Worm (Caenorhabditis elegans) whole organism, mixed stage, embryonic: ENCODE data around the gene cutl-16.

ENCODE experiments used
- M03D4.4 ChIP-seq: sonication (generic microtip); optimal IDR thresholded peaks from 2 replicates; lab custom pipeline; 2017; ENCODE audit warnings: mild to moderate bottlenecking, missing genetic modification characterization, missing compliant biosample characterization
- bed-3 ChIP-seq: fragments of 200-800 bp; sonication (Bioruptor generic); optimal IDR thresholded peaks from 3 replicates; lab custom pipeline; 2018; ENCODE audit warnings: mild to moderate bottlenecking, missing genetic modification characterization, moderate library complexity, missing compliant biosample characterization
- blmp-1 ChIP-seq: fragments of 150-350 bp; optimal IDR thresholded peaks from 2 replicates; lab custom pipeline; 2014; ENCODE audit warnings: missing biosample characterization, missing genetic modification characterization
- ceh-39 ChIP-seq: fragments of 150-350 bp; optimal IDR thresholded peaks from 2 replicates; lab custom pipeline; 2014; ENCODE audit warnings: missing biosample characterization, missing genetic modification characterization
- ceh-43 ChIP-seq: fragments of 200-800 bp; sonication (Bioruptor generic); optimal IDR thresholded peaks from 2 replicates; lab custom pipeline; 2018; ENCODE audit warnings: mild to moderate bottlenecking, missing genetic modification characterization, moderate library complexity, missing compliant biosample characterization
- ceh-83 ChIP-seq: fragments of 200-800 bp; sonication (Bioruptor generic); optimal IDR thresholded peaks from 2 replicates; lab custom pipeline; 2018; ENCODE audit warnings: mild to moderate bottlenecking, missing genetic modification characterization, missing compliant biosample characterization
- ces-1 ChIP-seq: fragments of 150-350 bp; optimal IDR thresholded peaks from 2 replicates; lab custom pipeline; 2014; ENCODE audit warnings: missing biosample characterization, missing genetic modification reagents, missing genetic modification characterization
- cnd-1 ChIP-seq: fragments of 200-800 bp; sonication (Bioruptor generic); optimal IDR thresholded peaks from 2 replicates; lab custom pipeline; 2018; ENCODE audit warnings: mild to moderate bottlenecking, missing genetic modification characterization, missing compliant biosample characterization
- drap-1 ChIP-seq: fragments of 200-800 bp; sonication (Bioruptor generic); optimal IDR thresholded peaks from 3 replicates; lab custom pipeline; 2018; ENCODE audit warnings: mild to moderate bottlenecking, missing genetic modification characterization, missing compliant biosample characterization
- elt-1 ChIP-seq: sonication (generic microtip); optimal IDR thresholded peaks from 2 replicates; lab custom pipeline; 2017; ENCODE audit warnings: missing genetic modification characterization, mild to moderate bottlenecking, missing compliant biosample characterization, antibody characterized with exemption, moderate library complexity, borderline replicate concordance; ENCODE audit not compliant: insufficient read depth
- elt-3 ChIP-seq: fragments of 150-350 bp; optimal IDR thresholded peaks from 2 replicates; lab custom pipeline; 2014; ENCODE audit warnings: missing biosample characterization, missing genetic modification characterization
- flh-1 ChIP-seq: fragments of 200-800 bp; sonication (Bioruptor generic); optimal IDR thresholded peaks from 2 replicates; lab custom pipeline; 2018; ENCODE audit warnings: mild to moderate bottlenecking, missing genetic modification characterization, moderate library complexity, missing compliant biosample characterization
- ham-2 ChIP-seq: fragments of 200-800 bp; sonication (Bioruptor generic); optimal IDR thresholded peaks from 2 replicates; lab custom pipeline; 2018; ENCODE audit warnings: mild to moderate bottlenecking, missing genetic modification characterization, missing compliant biosample characterization
- hlh-1 ChIP-seq: fragments of 150-350 bp; optimal IDR thresholded peaks from 2 replicates; lab custom pipeline; 2014; ENCODE audit warnings: missing biosample characterization, missing genetic modification reagents, missing genetic modification characterization
- lin-13 ChIP-seq: fragments of 150-350 bp; optimal IDR thresholded peaks from 2 replicates; lab custom pipeline; 2014; ENCODE audit warnings: missing biosample characterization, missing genetic modification characterization
- lin-32 ChIP-seq: fragments of 200-800 bp; sonication (Bioruptor generic); optimal IDR thresholded peaks from 2 replicates; lab custom pipeline; 2018; ENCODE audit warnings: mild to moderate bottlenecking, missing genetic modification characterization, missing compliant biosample characterization
- lsy-2 ChIP-seq: fragments of 150-350 bp; optimal IDR thresholded peaks from 2 replicates; lab custom pipeline; 2014; ENCODE audit warnings: missing biosample characterization, missing genetic modification characterization
- mab-5 ChIP-seq: fragments of 150-350 bp; optimal IDR thresholded peaks from 2 replicates; lab custom pipeline; 2014; ENCODE audit warnings: missing biosample characterization, missing genetic modification characterization
- mep-1 ChIP-seq: fragments of 150-350 bp; optimal IDR thresholded peaks from 2 replicates; lab custom pipeline; 2017; ENCODE audit warnings: missing biosample characterization, missing genetic modification reagents, missing genetic modification characterization, inconsistent platforms
- mls-2 ChIP-seq: sonication (generic microtip); optimal IDR thresholded peaks from 2 replicates; lab custom pipeline; 2016; ENCODE audit warnings: mild to moderate bottlenecking, missing genetic modification characterization, moderate library complexity, missing compliant biosample characterization
- nhr-12 ChIP-seq: fragments of 150-350 bp; optimal IDR thresholded peaks from 2 replicates; lab custom pipeline; 2014; ENCODE audit warnings: missing biosample characterization, missing genetic modification characterization
- nhr-2 ChIP-seq: fragments of 150-350 bp; optimal IDR thresholded peaks from 2 replicates; lab custom pipeline; 2014; ENCODE audit warnings: missing biosample characterization, missing genetic modification characterization
- nhr-237 ChIP-seq: fragments of 150-350 bp; optimal IDR thresholded peaks from 2 replicates; lab custom pipeline; 2014; ENCODE audit warnings: missing biosample characterization, missing genetic modification characterization
- nhr-28 ChIP-seq: fragments of 150-350 bp; optimal IDR thresholded peaks from 2 replicates; lab custom pipeline; 2014; ENCODE audit warnings: missing biosample characterization, missing genetic modification characterization
- nhr-76 ChIP-seq: sonication (generic microtip); optimal IDR thresholded peaks from 2 replicates; lab custom pipeline; 2017; ENCODE audit warnings: missing biosample characterization, missing genetic modification characterization
- pha-4 ChIP-seq: fragments of 150-350 bp; optimal IDR thresholded peaks from 2 replicates; lab custom pipeline; 2018; ENCODE audit warnings: missing biosample characterization, missing genetic modification reagents, missing genetic modification characterization
- sem-2 ChIP-seq: fragments of 200-800 bp; sonication (Bioruptor generic); optimal IDR thresholded peaks from 2 replicates; lab custom pipeline; 2018; ENCODE audit warnings: mild to moderate bottlenecking, missing genetic modification characterization, missing compliant biosample characterization
- snpc-4 ChIP-seq: fragments of 150-350 bp; optimal IDR thresholded peaks from 2 replicates; lab custom pipeline; 2014; ENCODE audit warnings: missing biosample characterization, missing genetic modification characterization
- sptf-1 ChIP-seq: sonication (generic microtip); optimal IDR thresholded peaks from 2 replicates; lab custom pipeline; 2017; ENCODE audit warnings: mild to moderate bottlenecking, missing genetic modification characterization, moderate library complexity, missing compliant biosample characterization
- tbx-8 ChIP-seq: fragments of 200-800 bp; sonication (Bioruptor generic); optimal IDR thresholded peaks from 2 replicates; lab custom pipeline; 2018; ENCODE audit warnings: mild to moderate bottlenecking, missing genetic modification characterization, moderate library complexity, missing compliant biosample characterization
- unc-120 ChIP-seq: sonication (generic microtip); optimal IDR thresholded peaks from 2 replicates; lab custom pipeline; 2017; ENCODE audit warnings: missing genetic modification characterization, missing compliant biosample characterization; ENCODE audit not compliant: poor library complexity, severe bottlenecking
- unc-39 ChIP-seq: fragments of 150-350 bp; optimal IDR thresholded peaks from 2 replicates; lab custom pipeline; 2014; ENCODE audit warnings: missing biosample characterization, missing genetic modification characterization
- unc-62 ChIP-seq: fragments of 150-350 bp; optimal IDR thresholded peaks from 2 replicates; lab custom pipeline; 2014; ENCODE audit warnings: missing biosample characterization, missing genetic modification reagents, missing genetic modification characterization
- zip-8 ChIP-seq: fragments of 150-350 bp; optimal IDR thresholded peaks from 2 replicates; lab custom pipeline; 2014; ENCODE audit warnings: missing biosample characterization, missing genetic modification characterization
- ztf-11 ChIP-seq: fragments of 150-350 bp; optimal IDR thresholded peaks from 2 replicates; lab custom pipeline; 2014; ENCODE audit warnings: missing biosample characterization, missing genetic modification characterization

The cutl-16 gene

DNA sequence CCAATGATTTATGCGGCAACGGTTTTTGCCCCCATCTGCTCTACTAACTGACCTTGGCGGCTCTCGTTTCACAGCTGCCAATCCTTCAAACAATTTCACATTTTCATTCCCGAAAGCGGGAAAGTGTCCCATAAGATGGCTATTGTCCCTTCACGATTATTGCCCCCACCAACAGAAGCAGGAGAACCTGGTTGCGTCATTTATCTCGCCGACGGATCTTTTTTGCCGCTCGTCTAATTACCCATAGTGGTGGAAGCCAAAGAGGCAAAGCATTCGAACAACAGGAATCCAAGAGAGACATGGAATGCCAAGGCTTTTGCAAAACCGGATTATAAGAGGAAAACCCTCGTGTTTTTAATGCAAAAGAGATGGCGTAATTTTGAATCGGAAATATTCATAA is 32.1 kb upstream of the cutl-16 start:
- TF ChIP-seq nhr-76 (no peak), M03D4.4 (tag; lab: Kevin White, UChicago) (no peak), sem-2 (GFP tag; lab: Kevin White, UChicago) (no peak), unc-120 (tag; lab: Kevin White, UChicago) (no peak), nhr-237 (tag; lab: Kevin White, UChicago) (no peak), lsy-2 (tag; lab: Kevin White, UChicago) (no peak), ceh-43 (GFP tag; lab: Kevin White, UChicago) (no peak), ceh-39 (tag; lab: Kevin White, UChicago) (no peak), mls-2 (peak; percentile 44), ham-2 (GFP tag; lab: Kevin White, UChicago) (peak; percentile 90), unc-62 (no peak), elt-3 (tag; lab: Kevin White, UChicago) (no peak), zip-8 (tag; lab: Kevin White, UChicago) (peak; percentile 65), snpc-4 (tag; lab: Kevin White, UChicago) (no peak), hlh-1 (tag; lab: Kevin White, UChicago) (no peak), sptf-1 (tag; lab: Kevin White, UChicago) (no peak), elt-1 (tag; lab: Kevin White, UChicago) (peak; percentile 69), lin-32 (GFP tag; lab: Kevin White, UChicago) (peak; percentile 31), mep-1 (peak; percentile 31), unc-39 (tag; lab: Kevin White, UChicago) (no peak), flh-1 (GFP tag; lab: Kevin White, UChicago) (no peak), cnd-1 (tag; lab: Kevin White, UChicago) (peak; percentile 36), drap-1 (GFP tag; lab: Kevin White, UChicago) (no peak), ztf-11 (no peak), nhr-2 (tag; lab: Kevin White, UChicago) (peak; percentile 9)

DNA sequence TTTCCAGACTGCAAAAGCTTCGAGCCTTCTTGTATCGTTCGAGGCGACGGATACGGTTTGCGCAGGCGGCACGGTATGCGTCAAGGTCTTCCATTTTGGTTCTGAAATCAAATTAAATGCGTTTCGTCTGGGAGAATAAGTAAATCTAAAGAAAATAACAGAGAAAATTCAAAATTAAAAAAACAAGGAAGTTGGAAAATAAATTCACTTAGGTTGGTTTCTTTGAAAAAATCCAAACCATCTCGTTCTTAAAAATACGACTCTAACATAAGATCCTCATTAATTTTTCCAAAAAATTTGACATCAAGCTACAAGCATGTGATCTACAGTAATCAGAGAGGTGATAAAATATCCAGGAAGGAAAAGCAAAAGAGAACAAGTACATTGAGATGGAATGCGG is 31.0 kb upstream of the cutl-16 start, which contains the start of gene T25D10.4:
T25D10.4 (minus strand) TSS at position 101 of the 400 bp plus-strand sequence.
- no peak for TF ChIP-seq lin-32 (GFP tag; lab: Kevin White, UChicago)
- no peak for TF ChIP-seq ztf-11
- no peak for TF ChIP-seq mls-2
- no peak for TF ChIP-seq lsy-2 (tag; lab: Kevin White, UChicago)
- no peak for TF ChIP-seq elt-3 (tag; lab: Kevin White, UChicago)
- no peak for TF ChIP-seq ceh-43 (GFP tag; lab: Kevin White, UChicago)
- no peak for TF ChIP-seq ceh-39 (tag; lab: Kevin White, UChicago)
- TF ChIP-seq sptf-1 (tag; lab: Kevin White, UChicago) = no peak
- no peak for TF ChIP-seq ceh-83
- no peak for TF ChIP-seq ham-2 (GFP tag; lab: Kevin White, UChicago)
- no peak for TF ChIP-seq snpc-4 (tag; lab: Kevin White, UChicago)
- no peak for TF ChIP-seq hlh-1 (tag; lab: Kevin White, UChicago)
- no peak for TF ChIP-seq ces-1 (GFP tag; lab: Kevin White, UChicago)
- no peak for TF ChIP-seq pha-4 (tag; lab: Kevin White, UChicago)
- no peak for TF ChIP-seq nhr-237 (tag; lab: Kevin White, UChicago)
- no peak for TF ChIP-seq nhr-28 (tag; lab: Kevin White, UChicago)
- no peak for TF ChIP-seq unc-120 (tag; lab: Kevin White, UChicago)
- TF ChIP-seq cnd-1 (tag; lab: Kevin White, UChicago) = no peak
- no peak for TF ChIP-seq M03D4.4 (tag; lab: Kevin White, UChicago)

DNA sequence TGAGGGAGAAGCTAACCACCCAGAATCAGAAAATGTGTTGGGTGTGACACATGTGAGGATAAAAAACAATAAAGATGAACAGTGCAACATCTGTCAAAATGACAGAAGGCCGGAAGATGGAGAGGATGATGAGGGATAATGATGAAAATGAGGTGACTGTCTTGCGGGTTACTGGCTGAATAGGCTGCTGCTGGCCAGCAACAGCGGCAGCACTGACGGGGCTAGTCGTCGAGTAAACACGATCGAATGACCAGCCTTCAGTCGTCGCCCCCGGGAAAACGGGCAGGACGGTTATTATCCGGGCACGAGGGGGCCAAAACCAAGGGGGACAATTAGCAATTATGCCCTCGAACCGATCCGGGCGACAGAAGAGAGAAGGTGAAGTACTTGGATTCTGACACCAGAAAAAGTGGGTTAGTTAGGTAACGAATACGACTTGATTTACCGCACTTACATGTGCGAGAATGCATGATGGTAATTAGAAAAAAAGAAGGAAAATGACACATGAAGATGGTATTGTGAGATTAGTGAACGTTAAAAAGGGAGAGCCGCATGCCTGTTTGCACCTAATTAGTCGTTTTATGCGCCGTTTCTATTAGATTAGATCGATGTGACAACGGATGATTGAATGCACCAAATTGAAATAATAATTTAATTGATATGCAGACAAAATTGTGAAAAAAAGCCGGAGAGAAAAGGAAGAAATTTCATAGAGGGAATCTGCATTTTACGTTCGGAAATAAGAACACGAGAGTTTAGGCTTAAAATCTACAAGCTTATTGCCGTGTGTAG is 29.4 kb upstream of the cutl-16 start:
- TF ChIP-seq sptf-1 (tag; lab: Kevin White, UChicago) (peak; percentile 57), sem-2 (GFP tag; lab: Kevin White, UChicago) (no peak), blmp-1 (tag; lab: Kevin White, UChicago) (no peak), unc-62 (peak; percentile 57), lin-32 (GFP tag; lab: Kevin White, UChicago) (peak; percentile 51), nhr-12 (no peak), bed-3 (GFP tag; lab: Kevin White, UChicago) (no peak), unc-120 (tag; lab: Kevin White, UChicago) (no peak), elt-3 (tag; lab: Kevin White, UChicago) (no peak), zip-8 (tag; lab: Kevin White, UChicago) (no peak), hlh-1 (tag; lab: Kevin White, UChicago) (no peak), cnd-1 (tag; lab: Kevin White, UChicago) (peak; percentile 90), nhr-2 (tag; lab: Kevin White, UChicago) (peak; percentile 93), pha-4 (tag; lab: Kevin White, UChicago) (no peak), lsy-2 (tag; lab: Kevin White, UChicago) (no peak), mls-2 (peak; percentile 77), tbx-8 (GFP tag; lab: Kevin White, UChicago) (no peak), ces-1 (GFP tag; lab: Kevin White, UChicago) (peak; percentile 79), ceh-39 (tag; lab: Kevin White, UChicago) (no peak), ham-2 (GFP tag; lab: Kevin White, UChicago) (peak; percentile 66), ceh-43 (GFP tag; lab: Kevin White, UChicago) (peak; percentile 76), flh-1 (GFP tag; lab: Kevin White, UChicago) (no peak), ceh-83 (no peak), snpc-4 (tag; lab: Kevin White, UChicago) (no peak), nhr-28 (tag; lab: Kevin White, UChicago) (no peak), nhr-76 (no peak), mab-5 (tag; lab: Kevin White, UChicago) (no peak), unc-39 (tag; lab: Kevin White, UChicago) (no peak), M03D4.4 (tag; lab: Kevin White, UChicago) (no peak), nhr-237 (tag; lab: Kevin White, UChicago) (no peak), ztf-11 (no peak), drap-1 (GFP tag; lab: Kevin White, UChicago) (no peak), lin-13 (tag; lab: Kevin White, UChicago) (no peak), mep-1 (no peak), elt-1 (tag; lab: Kevin White, UChicago) (no peak)
